Worm (Caenorhabditis elegans): ENCODE data around the gene C01G6.9.

Gene C01G6.9

DNA sequence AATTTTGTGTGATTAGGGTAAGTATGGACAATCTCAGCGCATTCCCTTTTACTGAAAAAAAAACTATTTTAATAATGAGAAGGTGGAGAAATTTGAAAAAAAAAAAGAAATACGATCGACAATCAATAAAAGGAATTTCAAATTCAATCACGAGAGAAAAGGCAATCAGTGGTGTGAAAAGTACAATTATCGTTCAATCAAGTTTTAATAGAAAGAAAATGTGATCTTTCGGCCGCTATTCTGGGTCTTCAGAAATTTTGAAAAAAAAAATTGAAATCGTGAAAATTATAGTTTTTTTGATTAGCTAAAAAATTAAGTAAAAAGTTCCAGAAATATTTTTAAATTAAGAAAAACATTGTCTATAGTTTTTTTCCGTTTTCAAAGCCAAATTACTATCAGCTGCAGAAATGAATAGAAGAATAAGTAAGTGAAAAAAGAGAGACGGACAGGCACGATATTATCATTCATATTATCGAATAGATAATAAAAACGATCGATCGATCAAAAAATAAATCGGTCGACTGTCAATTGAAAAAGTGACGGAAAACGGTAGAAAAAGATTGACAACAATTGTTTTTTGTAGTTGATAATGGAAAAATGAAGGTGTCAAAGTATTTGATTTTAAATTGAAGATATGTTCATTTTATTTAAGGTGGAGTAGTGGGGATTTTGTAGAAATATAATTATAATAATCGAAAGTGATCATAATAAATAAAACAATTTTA is 15.4 kb downstream of the C01G6.9 start, which contains the start of gene gldi-3:
gldi-3 (minus strand) TSS at position 51 of the 725 bp plus-strand sequence.
- no peak for TF ChIP-seq tbx-8 (GFP tag; optimal IDR thresholded peaks at IDR 0.05)
- TF ChIP-seq cnd-1 (tag; optimal IDR thresholded peaks at IDR 0.05) = no peak
- no peak for TF ChIP-seq nhr-12 (tag; optimal IDR thresholded peaks at IDR 0.05)
- no peak for TF ChIP-seq bed-3 (GFP tag; optimal IDR thresholded peaks at IDR 0.05)
- TF ChIP-seq ces-1 (GFP tag; optimal IDR thresholded peaks at IDR 0.05) = no peak
- TF ChIP-seq nhr-76 (tag; optimal IDR thresholded peaks at IDR 0.05) = no peak
- TF ChIP-seq unc-120 (tag; optimal IDR thresholded peaks at IDR 0.05; ENCODE audit: poor library complexity, severe bottlenecking) = no peak
- no peak for TF ChIP-seq nhr-2 (tag; optimal IDR thresholded peaks at IDR 0.05)
- TF ChIP-seq sem-2 (GFP tag; optimal IDR thresholded peaks at IDR 0.05) = no peak
- no peak for TF ChIP-seq zip-8 (tag; optimal IDR thresholded peaks at IDR 0.05)
- no peak for TF ChIP-seq unc-62 (GFP tag; optimal IDR thresholded peaks at IDR 0.05)
- TF ChIP-seq ceh-39 (tag; optimal IDR thresholded peaks at IDR 0.05) = no peak

DNA sequence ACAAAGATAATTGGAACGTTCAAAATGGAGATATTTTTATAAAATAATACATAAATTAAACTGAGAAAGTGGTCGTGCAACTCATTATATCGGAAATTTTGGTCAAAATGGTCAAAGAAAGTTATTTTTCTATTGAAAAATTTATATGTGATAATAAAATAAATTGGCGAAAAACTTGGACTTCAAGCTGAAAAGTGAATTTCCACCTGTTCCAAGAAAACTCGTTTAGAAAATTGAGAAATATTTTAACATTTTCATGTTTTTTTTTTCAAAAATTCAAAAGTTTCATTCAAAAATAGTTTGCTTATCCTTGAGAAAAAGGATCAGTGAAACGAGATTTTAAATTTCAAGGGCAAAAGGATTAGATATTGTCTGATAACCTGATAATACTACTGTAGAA is 16.6 kb downstream of the C01G6.9 start:
- TF ChIP-seq pha-4 (tag; optimal IDR thresholded peaks at IDR 0.05) (no peak), cnd-1 (tag; optimal IDR thresholded peaks at IDR 0.05) (no peak), ham-2 (GFP tag; optimal IDR thresholded peaks at IDR 0.05) (no peak), unc-120 (tag; optimal IDR thresholded peaks at IDR 0.05; ENCODE audit: poor library complexity, severe bottlenecking) (no peak), unc-62 (GFP tag; optimal IDR thresholded peaks at IDR 0.05) (no peak), mep-1 (tag; optimal IDR thresholded peaks at IDR 0.05) (no peak), drap-1 (GFP tag; optimal IDR thresholded peaks at IDR 0.05) (no peak)

ce11 chrII:9277153-9277552 is 18.5 kb downstream of the C01G6.9 start:
- TF ChIP-seq nhr-2 (tag; optimal IDR thresholded peaks at IDR 0.05) (no peak), sem-2 (GFP tag; optimal IDR thresholded peaks at IDR 0.05) (no peak), zip-8 (tag; optimal IDR thresholded peaks at IDR 0.05) (no peak), mls-2 (tag; optimal IDR thresholded peaks at IDR 0.05) (no peak), mep-1 (tag; optimal IDR thresholded peaks at IDR 0.05) (no peak), ham-2 (GFP tag; optimal IDR thresholded peaks at IDR 0.05) (no peak), sptf-1 (tag; optimal IDR thresholded peaks at IDR 0.05) (no peak), ces-1 (GFP tag; optimal IDR thresholded peaks at IDR 0.05) (no peak)

ce11 chrII:9275173-9275572 is 20.4 kb downstream of the C01G6.9 start:
- no peak for TF ChIP-seq mab-5 (tag; optimal IDR thresholded peaks at IDR 0.05)
- no peak for TF ChIP-seq ces-1 (GFP tag; optimal IDR thresholded peaks at IDR 0.05)
- no peak for TF ChIP-seq nhr-28 (tag; optimal IDR thresholded peaks at IDR 0.05)
- no peak for TF ChIP-seq bed-3 (GFP tag; optimal IDR thresholded peaks at IDR 0.05)
- TF ChIP-seq nhr-12 (tag; optimal IDR thresholded peaks at IDR 0.05) = no peak
- TF ChIP-seq mep-1 (tag; optimal IDR thresholded peaks at IDR 0.05) = no peak
- TF ChIP-seq unc-62 (GFP tag; optimal IDR thresholded peaks at IDR 0.05) = no peak
- no peak for TF ChIP-seq ceh-39 (tag; optimal IDR thresholded peaks at IDR 0.05)
- TF ChIP-seq blmp-1 (tag; optimal IDR thresholded peaks at IDR 0.05) = no peak
- no peak for TF ChIP-seq pha-4 (tag; optimal IDR thresholded peaks at IDR 0.05)

DNA sequence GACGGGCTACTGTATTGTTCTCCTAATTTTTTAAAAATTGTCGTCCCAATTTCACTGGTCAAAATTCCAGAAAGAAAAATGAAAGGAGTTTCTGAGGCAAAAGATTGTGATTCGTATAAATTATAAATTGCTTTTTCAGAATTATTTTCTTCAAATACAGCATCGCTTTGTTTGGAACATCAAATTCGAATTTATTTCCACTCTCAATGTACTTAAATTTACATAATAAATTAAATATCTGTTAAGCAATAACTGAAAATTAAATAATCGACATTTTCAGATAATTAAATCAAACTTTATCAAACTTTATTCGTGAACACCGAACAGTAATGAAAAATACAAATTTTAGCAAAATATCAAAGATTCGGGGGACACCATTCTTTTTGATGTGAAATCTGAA is 20.9 kb downstream of the C01G6.9 start:
- TF ChIP-seq ceh-43 (GFP tag; optimal IDR thresholded peaks at IDR 0.05) = no peak
- TF ChIP-seq mls-2 (tag; optimal IDR thresholded peaks at IDR 0.05) = no peak
- no peak for TF ChIP-seq mab-5 (tag; optimal IDR thresholded peaks at IDR 0.05)
- no peak for TF ChIP-seq ces-1 (GFP tag; optimal IDR thresholded peaks at IDR 0.05)
- TF ChIP-seq blmp-1 (tag; optimal IDR thresholded peaks at IDR 0.05) = no peak
- TF ChIP-seq snpc-4 (tag; optimal IDR thresholded peaks at IDR 0.05) = no peak
- TF ChIP-seq ceh-39 (tag; optimal IDR thresholded peaks at IDR 0.05) = no peak
- no peak for TF ChIP-seq drap-1 (GFP tag; optimal IDR thresholded peaks at IDR 0.05)
- TF ChIP-seq ham-2 (GFP tag; optimal IDR thresholded peaks at IDR 0.05) = no peak
- TF ChIP-seq lin-13 (tag; optimal IDR thresholded peaks at IDR 0.05) = no peak

DNA sequence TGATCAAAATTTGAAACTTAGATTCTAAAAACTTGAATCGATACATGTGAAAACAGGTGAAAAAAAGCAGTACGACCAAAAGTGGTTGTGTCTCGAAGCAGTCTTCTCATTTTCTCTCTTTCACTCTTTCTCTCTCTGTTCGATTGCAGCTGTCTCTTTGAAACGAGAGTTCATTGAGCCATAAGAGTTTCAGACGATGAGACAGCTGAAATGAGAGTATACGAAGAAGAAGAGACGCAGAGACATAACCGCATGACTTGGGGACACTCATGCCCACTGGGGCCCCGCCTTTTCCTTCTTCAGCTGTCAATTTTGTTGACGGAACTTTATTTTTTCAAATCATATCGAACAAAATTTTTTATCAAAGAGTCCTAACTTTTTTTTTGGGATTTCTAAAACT is 21.6 kb downstream of the C01G6.9 start:
- TF ChIP-seq lsy-2 (tag; optimal IDR thresholded peaks at IDR 0.05) (peak; percentile 19), bed-3 (GFP tag; optimal IDR thresholded peaks at IDR 0.05) (no peak), mls-2 (tag; optimal IDR thresholded peaks at IDR 0.05) (peak; percentile 20), mep-1 (tag; optimal IDR thresholded peaks at IDR 0.05) (peak; percentile 32), drap-1 (GFP tag; optimal IDR thresholded peaks at IDR 0.05) (no peak), zip-8 (tag; optimal IDR thresholded peaks at IDR 0.05) (no peak), hlh-1 (tag; optimal IDR thresholded peaks at IDR 0.05) (peak; percentile 80), pha-4 (tag; optimal IDR thresholded peaks at IDR 0.05) (peak; percentile 58), cnd-1 (tag; optimal IDR thresholded peaks at IDR 0.05) (peak; percentile 65), ham-2 (GFP tag; optimal IDR thresholded peaks at IDR 0.05) (no peak), nhr-28 (tag; optimal IDR thresholded peaks at IDR 0.05) (no peak), nhr-237 (tag; optimal IDR thresholded peaks at IDR 0.05) (no peak), nhr-76 (tag; optimal IDR thresholded peaks at IDR 0.05) (no peak), ceh-39 (tag; optimal IDR thresholded peaks at IDR 0.05) (peak; percentile 28), blmp-1 (tag; optimal IDR thresholded peaks at IDR 0.05) (no peak), elt-3 (tag; optimal IDR thresholded peaks at IDR 0.05) (no peak), tbx-8 (GFP tag; optimal IDR thresholded peaks at IDR 0.05) (no peak), lin-32 (GFP tag; optimal IDR thresholded peaks at IDR 0.05) (peak; percentile 10), ces-1 (GFP tag; optimal IDR thresholded peaks at IDR 0.05) (peak; percentile 86), elt-1 (tag; optimal IDR thresholded peaks at IDR 0.05; ENCODE audit: borderline replicate concordance, insufficient read depth) (no peak), unc-62 (GFP tag; optimal IDR thresholded peaks at IDR 0.05) (peak; percentile 63), sptf-1 (tag; optimal IDR thresholded peaks at IDR 0.05) (no peak), unc-120 (tag; optimal IDR thresholded peaks at IDR 0.05; ENCODE audit: poor library complexity, severe bottlenecking) (peak; percentile 79)

All from whole organism, mixed stage, embryonic.